Worm (Caenorhabditis elegans): ENCODE results near the gene pas-7.
A peak's percentile ranks its signal among the peaks of the same experiment; 100 is the strongest.

pas-7 gene

DNA sequence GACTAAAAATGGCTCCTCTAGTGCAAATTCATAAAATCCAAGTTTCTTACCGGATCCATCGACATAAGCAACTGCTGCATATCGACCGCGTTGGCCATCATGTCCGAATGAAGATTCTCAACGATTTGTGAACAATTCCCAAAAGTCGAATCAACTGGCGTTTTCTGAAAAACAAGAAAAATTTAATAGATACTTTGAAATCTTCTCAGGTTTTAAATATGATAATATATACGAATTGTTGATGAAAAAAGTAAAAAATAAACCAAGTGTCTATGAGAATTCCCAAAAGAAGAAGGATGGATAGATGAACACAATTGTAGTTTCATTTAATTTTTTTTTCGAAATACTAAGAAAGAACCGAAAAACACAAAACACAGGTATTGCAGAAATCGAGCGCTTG is 31.8 kb downstream of the pas-7 start, which contains the start of gene die-1:
Gene die-1 (minus strand): TSS at position 101 of the 400 bp plus-strand sequence.
- TF ChIP-seq Y95B8A.8 (GFP tag; IDR thresholded peaks at IDR 0.05): no peak
- TF ChIP-seq hlh-12 (tag; optimal IDR thresholded peaks at IDR 0.05): no peak
- no peak for TF ChIP-seq Y53G8AR.9 (GFP tag; conservative IDR thresholded peaks at IDR 0.05)
- TF ChIP-seq F52B5.7 (tag; optimal IDR thresholded peaks at IDR 0.05): no peak
- no peak for TF ChIP-seq ets-4 (GFP tag; optimal IDR thresholded peaks at IDR 0.05)
- TF ChIP-seq pha-4 (tag; optimal IDR thresholded peaks at IDR 0.05): no peak
- TF ChIP-seq ceh-27 (GFP tag; optimal IDR thresholded peaks at IDR 0.05): no peak
- no peak for TF ChIP-seq tbx-9 (tag; optimal IDR thresholded peaks at IDR 0.05; ENCODE audit: borderline replicate concordance)
- no peak for TF ChIP-seq B0019.2 (GFP tag; conservative IDR thresholded peaks at IDR 0.05)
- no peak for TF ChIP-seq chd-7 (tag; optimal IDR thresholded peaks at IDR 0.05)
- no peak for TF ChIP-seq F23B12.7 (tag; optimal IDR thresholded peaks at IDR 0.05; ENCODE audit: insufficient read depth)

DNA sequence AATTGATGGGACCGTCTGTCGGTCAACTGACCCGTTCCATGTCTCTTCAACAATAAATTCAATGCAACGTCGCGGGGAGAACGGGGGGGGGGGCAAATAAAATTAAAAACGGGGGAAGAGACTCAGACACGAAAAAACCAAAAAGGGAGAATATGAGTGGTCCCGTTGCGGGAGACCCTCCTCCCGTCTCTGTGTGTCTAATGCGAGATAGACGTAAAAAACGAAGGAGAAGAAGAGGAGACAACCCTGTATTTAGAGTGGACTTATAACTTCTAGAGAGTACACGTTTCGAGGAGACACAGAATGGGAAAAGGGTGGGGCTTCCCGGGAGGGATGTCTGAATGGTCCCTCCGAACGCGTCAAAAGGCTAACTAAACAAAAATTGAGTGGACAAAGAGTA is 34.2 kb downstream of the pas-7 start:
- peak; percentile 30 for TF ChIP-seq efl-1 (GFP tag; optimal IDR thresholded peaks at IDR 0.05)
- no peak for TF ChIP-seq F55B11.4 (tag; optimal IDR thresholded peaks at IDR 0.05; ENCODE audit: borderline replicate concordance, insufficient read depth)
- no peak for TF ChIP-seq lin-26 (GFP tag; IDR thresholded peaks at IDR 0.05)
- peak; percentile 56 for TF ChIP-seq hmg-1.2 (GFP tag; IDR thresholded peaks at IDR 0.05)
- TF ChIP-seq B0019.2 (GFP tag; conservative IDR thresholded peaks at IDR 0.05): no peak
- no peak for TF ChIP-seq unc-62 (GFP tag; optimal IDR thresholded peaks at IDR 0.05)
- TF ChIP-seq zfh-2 (GFP tag; conservative IDR thresholded peaks at IDR 0.05): no peak
- TF ChIP-seq attf-5 (GFP tag; optimal IDR thresholded peaks at IDR 0.05): no peak
- TF ChIP-seq hrde-1 (tag; optimal IDR thresholded peaks at IDR 0.05; ENCODE audit: borderline replicate concordance): no peak
- no peak for TF ChIP-seq madf-8 (GFP tag; conservative IDR thresholded peaks at IDR 0.05)
- TF ChIP-seq hlh-26 (GFP tag; conservative IDR thresholded peaks at IDR 0.05): no peak
- TF ChIP-seq lin-35 (GFP tag; optimal IDR thresholded peaks at IDR 0.05): no peak
- TF ChIP-seq hlh-12 (tag; optimal IDR thresholded peaks at IDR 0.05): no peak
- no peak for TF ChIP-seq repo-1 (tag; optimal IDR thresholded peaks at IDR 0.05)
- no peak for TF ChIP-seq Y53F4B.3 (GFP tag; IDR thresholded peaks at IDR 0.05)
- TF ChIP-seq ama-1 (optimal IDR thresholded peaks at IDR 0.05): no peak
- no peak for TF ChIP-seq ama-1 (GFP tag; optimal IDR thresholded peaks at IDR 0.05)
- TF ChIP-seq aptf-2 (GFP tag; conservative IDR thresholded peaks at IDR 0.05): peak; percentile 94
- TF ChIP-seq athp-1 (tag; optimal IDR thresholded peaks at IDR 0.05): no peak

ce11 chrII:10060508-10060907 is 39.1 kb downstream of the pas-7 start, which contains the start of gene stg-1:
Gene stg-1 (minus strand): TSS chrII:10060660.
- no peak for TF ChIP-seq cebp-1 (GFP tag; IDR thresholded peaks at IDR 0.05)
- no peak for TF ChIP-seq cebp-1 (tag; optimal IDR thresholded peaks at IDR 0.05)

DNA sequence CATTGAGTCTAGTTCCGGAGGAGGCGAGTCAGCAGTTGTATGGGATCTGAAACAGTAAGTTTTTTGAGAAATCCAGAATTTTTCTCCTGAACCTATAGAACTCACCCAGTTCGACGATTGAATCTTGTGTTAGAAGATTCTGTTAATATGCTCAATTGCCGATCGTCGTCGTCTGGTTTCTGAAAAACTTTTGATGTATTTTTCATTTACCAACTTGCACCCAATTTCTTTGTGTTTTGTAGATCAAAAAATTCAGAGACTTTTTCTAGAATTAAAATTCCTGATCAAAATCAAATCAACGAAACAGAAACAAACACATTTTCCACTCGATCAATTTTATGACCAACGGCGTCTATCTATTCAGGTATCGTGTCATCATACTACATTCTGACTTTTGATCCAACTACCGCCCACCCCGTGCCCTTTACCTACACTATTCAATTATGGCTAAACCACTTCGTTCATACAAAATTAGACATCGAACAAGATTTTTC is 43.1 kb downstream of the pas-7 start, which contains the start of gene C18D1.2:
Gene C18D1.2 (plus strand): TSS at position 444 of the 494 bp plus-strand sequence.
- TF ChIP-seq F55B11.4 (tag; optimal IDR thresholded peaks at IDR 0.05; ENCODE audit: borderline replicate concordance, insufficient read depth): no peak
- no peak for TF ChIP-seq dox-1 (GFP tag; IDR thresholded peaks at IDR 0.05)
- no peak for TF ChIP-seq ekl-4 (GFP tag; IDR thresholded peaks at IDR 0.05)
- no peak for TF ChIP-seq ets-4 (GFP tag; optimal IDR thresholded peaks at IDR 0.05)
- no peak for TF ChIP-seq cebp-2 (GFP tag; IDR thresholded peaks at IDR 0.05)
- TF ChIP-seq F10E7.11 (tag; optimal IDR thresholded peaks at IDR 0.05): no peak
- TF ChIP-seq lir-1 (GFP tag; conservative IDR thresholded peaks at IDR 0.05): no peak
- no peak for TF ChIP-seq nhr-90 (tag; optimal IDR thresholded peaks at IDR 0.05)
- no peak for TF ChIP-seq hlh-26 (GFP tag; conservative IDR thresholded peaks at IDR 0.05)
- no peak for TF ChIP-seq bed-1 (GFP tag; IDR thresholded peaks at IDR 0.05)
- no peak for TF ChIP-seq F33H1.4 (GFP tag; IDR thresholded peaks at IDR 0.05)
- TF ChIP-seq let-526 (GFP tag; IDR thresholded peaks at IDR 0.05): no peak

Data from whole organism, young adult.